Fruit fly (Drosophila melanogaster) whole organism, embryonic: ENCODE measurements around the gene CG10750.

Source experiments
- CG11456 ChIP-seq: fragments of 200-800 bp; sonication (Bioruptor generic); IDR thresholded peaks from 3 replicates; pipeline ENCODE4 v1.3.6; 2022; ENCODE audit warnings: missing biosample characterization, missing genetic modification characterization
- CG12071 ChIP-seq: fragments of 200-800 bp; sonication (Bioruptor generic); optimal IDR thresholded peaks from 3 replicates; lab custom pipeline; 2018; ENCODE audit warnings: missing biosample characterization, mild to moderate bottlenecking, missing genetic modification characterization
- CG12299 ChIP-seq: fragments of 200-800 bp; sonication (Bioruptor generic); optimal IDR thresholded peaks from 2 replicates; lab custom pipeline; 2018; ENCODE audit warnings: missing biosample characterization, mild to moderate bottlenecking, missing genetic modification characterization
- CG13123 ChIP-seq: fragments of 200-800 bp; sonication (Bioruptor generic); optimal IDR thresholded peaks from 2 replicates; lab custom pipeline; 2016; ENCODE audit warnings: missing biosample characterization, missing genetic modification characterization
- CG14050 ChIP-seq: fragments of 200-800 bp; sonication (Bioruptor generic); IDR thresholded peaks from 3 replicates; pipeline ENCODE4 v1.3.6; 2022; ENCODE audit warnings: missing biosample characterization, missing genetic modification characterization
- CG17612 ChIP-seq: fragments of 200-800 bp; sonication (Bioruptor generic); IDR thresholded peaks from 2 replicates; pipeline ENCODE4 v1.3.6; 2022; ENCODE audit warnings: missing biosample characterization, missing genetic modification characterization
- CG18262 ChIP-seq: fragments of 200-800 bp; optimal IDR thresholded peaks from 3 replicates; lab custom pipeline; 2019; ENCODE audit warnings: missing biosample characterization, mild to moderate bottlenecking, missing genetic modification characterization, moderate library complexity
- CG18764 ChIP-seq: fragments of 200-800 bp; sonication (Bioruptor generic); optimal IDR thresholded peaks from 3 replicates; lab custom pipeline; 2016; ENCODE audit warnings: missing biosample characterization, missing genetic modification characterization
- CG2120 ChIP-seq: fragments of 200-800 bp; sonication (Bioruptor generic); optimal IDR thresholded peaks from 3 replicates; lab custom pipeline; 2016; ENCODE audit warnings: missing biosample characterization, missing genetic modification characterization
- CG2129 ChIP-seq: fragments of 200-800 bp; sonication (Bioruptor generic); IDR thresholded peaks from 2 replicates; pipeline ENCODE4 v1.3.6; 2022; ENCODE audit warnings: missing biosample characterization, missing genetic modification characterization; ENCODE audit not compliant: partially characterized antibody
- CG2199 ChIP-seq: fragments of 200-800 bp; sonication (Bioruptor generic); IDR thresholded peaks from 3 replicates; pipeline ENCODE4 v1.3.6; 2022; ENCODE audit warnings: missing biosample characterization, missing genetic modification characterization
- CG2889 ChIP-seq: fragments of 200-800 bp; sonication (Bioruptor generic); IDR thresholded peaks from 3 replicates; pipeline ENCODE4 v1.3.6; 2022; ENCODE audit warnings: missing biosample characterization, missing genetic modification characterization
- CG3847 ChIP-seq: fragments of 200-800 bp; sonication (Bioruptor generic); IDR thresholded peaks from 2 replicates; pipeline ENCODE4 v1.3.6; 2022; ENCODE audit warnings: missing biosample characterization, missing genetic modification characterization
- CG4282 ChIP-seq: fragments of 200-800 bp; sonication (Bioruptor generic); optimal IDR thresholded peaks from 2 replicates; lab custom pipeline; 2016; ENCODE audit warnings: missing biosample characterization, missing genetic modification characterization
- CG6272 ChIP-seq: fragments of 200-800 bp; sonication (Bioruptor generic); IDR thresholded peaks from 2 replicates; pipeline ENCODE4 v1.3.6; 2022; ENCODE audit warnings: missing biosample characterization, missing genetic modification characterization
- CG6791 ChIP-seq: fragments of 200-800 bp; sonication (Bioruptor generic); IDR thresholded peaks from 3 replicates; pipeline ENCODE4 v1.3.6; 2022; ENCODE audit warnings: missing biosample characterization, missing genetic modification characterization; ENCODE audit not compliant: partially characterized antibody
- CG8290 ChIP-seq, 3 experiments: fragments of 200-800 bp; sonication (Bioruptor generic); optimal IDR thresholded peaks; 2 replicates each; lab custom pipeline; 2016 to 2019; ENCODE audit warnings: missing biosample characterization in 3 of 3, missing genetic modification characterization in 3 of 3, mild to moderate bottlenecking in 2 of 3, moderate library complexity in 1 of 3
- CG9817 ChIP-seq: fragments of 200-800 bp; sonication (Bioruptor generic); optimal IDR thresholded peaks from 2 replicates; lab custom pipeline; 2018; ENCODE audit warnings: missing biosample characterization, mild to moderate bottlenecking, missing genetic modification characterization, moderate library complexity
- CG9932 ChIP-seq: fragments of 200-800 bp; sonication (Bioruptor generic); IDR thresholded peaks from 2 replicates; pipeline ENCODE4 v1.3.6; 2022; ENCODE audit warnings: missing biosample characterization, missing genetic modification characterization
- CkIIα-i1 ChIP-seq: fragments of 200-800 bp; sonication (Bioruptor generic); IDR thresholded peaks from 2 replicates; pipeline ENCODE4 v1.3.6; 2022; ENCODE audit warnings: missing biosample characterization, missing genetic modification characterization
- Dip3 ChIP-seq: fragments of 200-800 bp; sonication (Bioruptor generic); optimal IDR thresholded peaks from 3 replicates; lab custom pipeline; 2016; ENCODE audit warnings: missing biosample characterization, missing genetic modification characterization
- Elba2 ChIP-seq: fragments of 200-800 bp; sonication (Bioruptor generic); optimal IDR thresholded peaks from 3 replicates; lab custom pipeline; 2016; ENCODE audit warnings: missing biosample characterization, missing genetic modification characterization
- Ets65A ChIP-seq: fragments of 200-800 bp; sonication (Bioruptor generic); peaks from one replicate; lab custom pipeline; 2016; ENCODE audit warnings: missing biosample characterization, missing genetic modification characterization
- Fer2 ChIP-seq: fragments of 200-800 bp; sonication (Bioruptor generic); optimal IDR thresholded peaks from 2 replicates; lab custom pipeline; 2018; ENCODE audit warnings: missing biosample characterization, mild to moderate bottlenecking, missing genetic modification characterization, moderate library complexity
- Gsc ChIP-seq: fragments of 200-800 bp; sonication (Bioruptor generic); IDR thresholded peaks from 2 replicates; pipeline ENCODE4 v1.3.6; 2022; ENCODE audit warnings: missing biosample characterization, missing genetic modification characterization
- MTF-1 ChIP-seq: fragments of 200-800 bp; sonication (Bioruptor generic); optimal IDR thresholded peaks from 2 replicates; lab custom pipeline; 2018; ENCODE audit warnings: missing biosample characterization, mild to moderate bottlenecking, missing genetic modification characterization, borderline replicate concordance
- Ravus ChIP-seq: fragments of 200-800 bp; sonication (Bioruptor generic); IDR thresholded peaks from 2 replicates; pipeline ENCODE4 v1.3.6; 2022; ENCODE audit warnings: missing biosample characterization, missing genetic modification characterization
- Rfx ChIP-seq: fragments of 200-800 bp; sonication (Bioruptor generic); IDR thresholded peaks from 2 replicates; pipeline ENCODE4 v1.3.6; 2022; ENCODE audit warnings: missing biosample characterization, missing genetic modification characterization
- Sry-β ChIP-seq: fragments of 200-800 bp; sonication (Bioruptor generic); optimal IDR thresholded peaks from 2 replicates; lab custom pipeline; 2018; ENCODE audit warnings: missing biosample characterization, mild to moderate bottlenecking, missing genetic modification characterization, moderate library complexity
- Tbp ChIP-seq: fragments of >200 bp; optimal IDR thresholded peaks from 2 replicates; lab custom pipeline; 2018; ENCODE audit warnings: missing biosample characterization, missing genetic modification characterization
- aop ChIP-seq: fragments of 200-800 bp; sonication (Bioruptor generic); IDR thresholded peaks from 2 replicates; pipeline ENCODE4 v1.3.6; 2022; ENCODE audit warnings: missing biosample characterization, missing genetic modification characterization
- cad ChIP-seq: fragments of >200 bp; optimal IDR thresholded peaks from 2 replicates; lab custom pipeline; 2017; ENCODE audit warnings: missing biosample characterization, missing genetic modification characterization
- cato ChIP-seq: fragments of 200-800 bp; sonication (Bioruptor generic); optimal IDR thresholded peaks from 2 replicates; lab custom pipeline; 2016; ENCODE audit warnings: missing biosample characterization, missing genetic modification characterization, borderline replicate concordance
- caup ChIP-seq: fragments of 200-800 bp; sonication (Bioruptor generic); optimal IDR thresholded peaks from 3 replicates; lab custom pipeline; 2017; ENCODE audit warnings: missing biosample characterization, mild to moderate bottlenecking, missing genetic modification characterization, moderate library complexity; ENCODE audit not compliant: severe bottlenecking
- chinmo ChIP-seq: fragments of 200-800 bp; sonication (Bioruptor generic); IDR thresholded peaks from 4 replicates; pipeline ENCODE4 v1.3.6; 2022; ENCODE audit warnings: missing biosample characterization, missing genetic modification characterization; ENCODE audit not compliant: partially characterized antibody
- chn ChIP-seq: fragments of 200-800 bp; sonication (Bioruptor generic); optimal IDR thresholded peaks from 2 replicates; lab custom pipeline; 2016; ENCODE audit warnings: missing biosample characterization, missing genetic modification characterization
- croc ChIP-seq: fragments of 200-800 bp; sonication (Bioruptor generic); conservative IDR thresholded peaks from 3 replicates; pipeline ENCODE4 v1.3.6; 2022; ENCODE audit warnings: missing biosample characterization, missing genetic modification characterization
- crol ChIP-seq: fragments of 200-800 bp; sonication (Bioruptor generic); IDR thresholded peaks from 2 replicates; pipeline ENCODE4 v1.3.6; 2022; ENCODE audit warnings: missing biosample characterization, missing genetic modification characterization
- dmrt11E ChIP-seq: fragments of 200-800 bp; sonication (Bioruptor generic); optimal IDR thresholded peaks from 3 replicates; lab custom pipeline; 2018; ENCODE audit warnings: missing biosample characterization, mild to moderate bottlenecking, missing genetic modification characterization, moderate library complexity
- gcm ChIP-seq: fragments of 200-800 bp; sonication (Bioruptor generic); optimal IDR thresholded peaks from 2 replicates; lab custom pipeline; 2019; ENCODE audit warnings: missing biosample characterization, mild to moderate bottlenecking, missing genetic modification characterization, moderate library complexity
- jigr1 ChIP-seq: fragments of 200-800 bp; sonication (Bioruptor generic); IDR thresholded peaks from 3 replicates; pipeline ENCODE4 v1.3.6; 2022; ENCODE audit warnings: missing biosample characterization, missing genetic modification characterization
- mirr ChIP-seq: fragments of 200-800 bp; sonication (Bioruptor generic); optimal IDR thresholded peaks from 3 replicates; lab custom pipeline; 2018; ENCODE audit warnings: missing biosample characterization, mild to moderate bottlenecking, missing genetic modification characterization
- pnt ChIP-seq: fragments of 200-800 bp; sonication (Bioruptor generic); optimal IDR thresholded peaks from 3 replicates; lab custom pipeline; 2016; ENCODE audit warnings: missing biosample characterization, missing genetic modification characterization
- pum ChIP-seq: fragments of 200-800 bp; sonication (Bioruptor generic); optimal IDR thresholded peaks from 2 replicates; lab custom pipeline; 2016; ENCODE audit warnings: missing biosample characterization, missing genetic modification characterization
- salm ChIP-seq: fragments of 200-800 bp; sonication (Bioruptor generic); optimal IDR thresholded peaks from 2 replicates; lab custom pipeline; 2018; ENCODE audit warnings: missing biosample characterization, mild to moderate bottlenecking, missing genetic modification characterization
- scrt ChIP-seq: fragments of 200-800 bp; sonication (Bioruptor generic); optimal IDR thresholded peaks from 2 replicates; lab custom pipeline; 2018; ENCODE audit warnings: missing biosample characterization, mild to moderate bottlenecking, missing genetic modification characterization, moderate library complexity
- seq ChIP-seq: fragments of 200-800 bp; sonication (Bioruptor generic); IDR thresholded peaks from 2 replicates; pipeline ENCODE4 v1.3.6; 2022; ENCODE audit warnings: missing biosample characterization, missing genetic modification characterization
- sima ChIP-seq: fragments of 200-800 bp; sonication (Bioruptor generic); optimal IDR thresholded peaks from 2 replicates; lab custom pipeline; 2016; ENCODE audit warnings: missing biosample characterization, missing genetic modification characterization
- slou ChIP-seq: fragments of 200-800 bp; sonication (Bioruptor generic); optimal IDR thresholded peaks from 3 replicates; lab custom pipeline; 2016; ENCODE audit warnings: missing biosample characterization, missing genetic modification characterization
- wdn ChIP-seq: fragments of 200-800 bp; sonication (Bioruptor generic); IDR thresholded peaks from 2 replicates; pipeline ENCODE4 v1.3.6; 2022; ENCODE audit warnings: missing biosample characterization, missing genetic modification characterization
- zfh2 ChIP-seq: fragments of 200-800 bp; sonication (Bioruptor generic); optimal IDR thresholded peaks from 2 replicates; lab custom pipeline; 2016; ENCODE audit warnings: missing biosample characterization, missing genetic modification characterization

Gene CG10750

DNA sequence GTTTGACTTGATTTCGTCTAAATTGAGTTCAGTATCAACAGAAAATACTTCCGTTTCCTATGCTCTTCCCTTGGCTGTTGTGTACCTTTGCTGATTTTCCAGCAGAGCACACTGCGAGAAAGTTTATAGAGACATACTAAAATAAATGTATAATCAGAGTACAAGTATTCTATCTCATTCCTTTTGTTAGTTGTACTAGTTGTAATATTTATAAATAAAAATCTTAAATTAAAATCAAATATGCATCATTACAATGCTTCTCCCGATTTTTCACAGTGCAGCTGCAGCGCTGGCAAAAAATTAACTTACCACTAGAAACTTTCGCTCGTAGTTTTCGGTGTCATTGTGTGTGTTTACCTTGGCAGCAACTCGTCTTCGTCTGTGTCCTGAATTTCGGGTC lies 35.0 kb downstream of the CG10750 start (continued):
- TF ChIP-seq gcm (GFP tag; lab: Kevin White, UChicago) (peak; percentile 18), Rfx (peak; percentile 44), chn (peak; percentile 60), crol (GFP tag; lab: Robert Waterston, UW) (no peak), wdn (GFP tag; lab: Robert Waterston, UW) (0 out of 2 replicates have a peak, but pooled peaks have one; percentile 28), CG2129 (GFP tag; lab: Robert Waterston, UW) (no peak), CG9932 (GFP tag; lab: Robert Waterston, UW) (no peak), salm (no peak), Sry-β (GFP tag; lab: Kevin White, UChicago) (no peak), sima (GFP tag; lab: Kevin White, UChicago) (no peak), Elba2 (GFP tag; lab: Kevin White, UChicago) (peak; percentile 39), croc (GFP tag; lab: Robert Waterston, UW) (peak; percentile 35; the same call in 1 of the 3 replicates), CG2889 (no peak), CG17612 (GFP tag; lab: Robert Waterston, UW) (no peak), Ets65A (GFP tag; lab: Kevin White, UChicago) (peak; percentile 76), dmrt11E (peak; percentile 78), cato (no peak), CkIIα-i1 (GFP tag; lab: Robert Waterston, UW) (no peak), pnt (peak; percentile 32), slou (peak; percentile 22), CG8290 (GFP tag; optimal IDR thresholded peaks at IDR 0.05; lab: Kevin White, UChicago) (no peak), CG8290 (tag; optimal IDR thresholded peaks at IDR 0.05; lab: Kevin White, UChicago) (no peak), chinmo (GFP tag; lab: Robert Waterston, UW) (no peak), MTF-1 (GFP tag; lab: Kevin White, UChicago) (peak; percentile 7), CG4282 (GFP tag; lab: Kevin White, UChicago) (no peak), CG6272 (GFP tag; lab: Robert Waterston, UW) (no peak; the same call in 1 of the 2 replicates), CG11456 (GFP tag; lab: Robert Waterston, UW) (no peak), cad (GFP tag; lab: Kevin White, UChicago) (no peak), pum (GFP tag; lab: Kevin White, UChicago) (peak; percentile 30), scrt (GFP tag; lab: Kevin White, UChicago) (peak; percentile 27), CG2199 (GFP tag; lab: Robert Waterston, UW) (no peak), CG18262 (peak; percentile 77), CG12299 (tag; lab: Kevin White, UChicago) (no peak), CG12071 (GFP tag; lab: Kevin White, UChicago) (no peak), Gsc (no peak), CG3847 (GFP tag; lab: Robert Waterston, UW) (0 out of 2 replicates have a peak, but pooled peaks have one; percentile 25), CG6791 (no peak), zfh2 (peak; percentile 20), jigr1 (no peak), mirr (GFP tag; lab: Kevin White, UChicago) (no peak), aop (no peak), CG18764 (GFP tag; lab: Kevin White, UChicago) (peak; percentile 23), CG2120 (GFP tag; lab: Kevin White, UChicago) (peak; percentile 54), CG13123 (GFP tag; lab: Kevin White, UChicago) (no peak), Tbp (GFP tag; lab: Kevin White, UChicago) (no peak), CG9817 (tag; lab: Kevin White, UChicago) (peak; percentile 1), Dip3 (GFP tag; lab: Kevin White, UChicago) (no peak), Fer2 (no peak), CG14050 (0 out of 3 replicates have a peak, but pooled peaks have one; percentile 17), seq (GFP tag; lab: Robert Waterston, UW) (0 out of 2 replicates have a peak, but pooled peaks have one; percentile 8), caup (peak; percentile 37), Ravus (GFP tag; lab: Robert Waterston, UW) (peak; percentile 43)
